Worm (Caenorhabditis elegans) whole organism, mixed stage, embryonic: ENCODE measurements around the gene B0496.11.

Experiments used
- lsy-2 ChIP-seq: fragments of 150-350 bp; optimal IDR thresholded peaks from 2 replicates; lab custom pipeline; 2014; ENCODE audit warnings: missing biosample characterization, missing genetic modification characterization
- mab-5 ChIP-seq: fragments of 150-350 bp; optimal IDR thresholded peaks from 2 replicates; lab custom pipeline; 2014; ENCODE audit warnings: missing biosample characterization, missing genetic modification characterization
- nhr-12 ChIP-seq: fragments of 150-350 bp; optimal IDR thresholded peaks from 2 replicates; lab custom pipeline; 2014; ENCODE audit warnings: missing biosample characterization, missing genetic modification characterization
- nhr-237 ChIP-seq: fragments of 150-350 bp; optimal IDR thresholded peaks from 2 replicates; lab custom pipeline; 2014; ENCODE audit warnings: missing biosample characterization, missing genetic modification characterization
- nhr-28 ChIP-seq: fragments of 150-350 bp; optimal IDR thresholded peaks from 2 replicates; lab custom pipeline; 2014; ENCODE audit warnings: missing biosample characterization, missing genetic modification characterization
- nhr-76 ChIP-seq: sonication (generic microtip); optimal IDR thresholded peaks from 2 replicates; lab custom pipeline; 2017; ENCODE audit warnings: missing biosample characterization, missing genetic modification characterization
- pha-4 ChIP-seq: fragments of 150-350 bp; optimal IDR thresholded peaks from 2 replicates; lab custom pipeline; 2018; ENCODE audit warnings: missing biosample characterization, missing genetic modification reagents, missing genetic modification characterization

- no peak for TF ChIP-seq nhr-237 (tag; lab: Kevin White, UChicago)
- no peak for TF ChIP-seq lsy-2 (tag; lab: Kevin White, UChicago)
- TF ChIP-seq mab-5 (tag; lab: Kevin White, UChicago), result no peak
- no peak for TF ChIP-seq pha-4 (tag; lab: Kevin White, UChicago)
- no peak for TF ChIP-seq nhr-28 (tag; lab: Kevin White, UChicago)
- TF ChIP-seq nhr-12 (tag; lab: Kevin White, UChicago), result no peak
- no peak for TF ChIP-seq nhr-76 (tag; lab: Kevin White, UChicago)
Observed at ce11 chrIV:7413573-7413972, 20.2 kb downstream of the B0496.11 start.
